Worm (Caenorhabditis elegans): Measurements from ENCODE around the gene Y44A6D.1.

The Y44A6D.1 gene

ce11 chrV:20770846-20771245 lies 19.0 kb downstream of the Y44A6D.1 start:
- TF ChIP-seq elt-2 (tag; optimal IDR thresholded peaks at IDR 0.05) (peak; percentile 34), irx-1 (tag; optimal IDR thresholded peaks at IDR 0.05) (no peak), lin-14 (GFP tag; optimal IDR thresholded peaks at IDR 0.05) (peak; percentile 22), ztf-11 (tag; optimal IDR thresholded peaks at IDR 0.05) (no peak), C16A3.4 (tag; optimal IDR thresholded peaks at IDR 0.05) (no peak)

DNA sequence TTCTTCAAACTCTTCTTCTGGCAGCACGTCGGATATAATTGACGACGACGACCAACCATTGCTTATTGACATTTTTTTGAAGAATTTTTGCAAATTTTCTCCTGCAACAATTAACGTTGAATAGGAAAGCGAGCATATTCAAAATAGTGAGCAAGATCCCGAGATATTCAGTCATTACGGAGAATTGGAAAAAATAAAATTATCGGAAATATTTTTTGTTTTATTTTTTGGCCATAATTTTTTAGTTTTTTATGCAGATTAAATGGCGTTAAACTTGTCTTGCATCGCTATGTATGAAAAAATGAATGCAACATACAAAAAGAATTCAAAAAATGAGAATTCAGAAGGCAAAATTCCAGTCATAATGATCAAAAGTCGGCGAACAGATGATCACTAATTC lies 19.8 kb downstream of the Y44A6D.1 start, which contains the start of gene elp-1:
elp-1 (minus strand) TSS at position 101 of the 400 bp plus-strand sequence.
- TF ChIP-seq fkh-10 (GFP tag; optimal IDR thresholded peaks at IDR 0.05) (no peak), lir-3 (tag; optimal IDR thresholded peaks at IDR 0.05; ENCODE audit: poor library complexity) (no peak), hlh-4 (tag; optimal IDR thresholded peaks at IDR 0.05) (no peak), egl-13 (tag; optimal IDR thresholded peaks at IDR 0.05) (no peak), lin-15B (tag; optimal IDR thresholded peaks at IDR 0.05) (no peak), zag-1 (tag; optimal IDR thresholded peaks at IDR 0.05) (no peak), Y116A8C.19 (tag; optimal IDR thresholded peaks at IDR 0.05; ENCODE audit: borderline replicate concordance) (no peak), aha-1 (tag; optimal IDR thresholded peaks at IDR 0.05) (no peak), ama-1 (optimal IDR thresholded peaks at IDR 0.05) (no peak), nhr-71 (tag; optimal IDR thresholded peaks at IDR 0.05) (no peak)

- TF ChIP-seq snu-23 (GFP tag; optimal IDR thresholded peaks at IDR 0.05) (no peak), mep-1 (tag; optimal IDR thresholded peaks at IDR 0.05) (no peak), ceh-88 (GFP tag; IDR thresholded peaks at IDR 0.05) (no peak), nhr-19 (GFP tag; conservative IDR thresholded peaks at IDR 0.05) (0 out of 2 replicates have a peak, but pooled peaks have one; percentile 23), lin-14 (GFP tag; optimal IDR thresholded peaks at IDR 0.05) (peak; percentile 48), egl-13 (tag; optimal IDR thresholded peaks at IDR 0.05) (no peak), nhr-77 (tag; optimal IDR thresholded peaks at IDR 0.05) (peak; percentile 42), nhr-71 (tag; optimal IDR thresholded peaks at IDR 0.05) (peak; percentile 38), alr-1 (tag; optimal IDR thresholded peaks at IDR 0.05; ENCODE audit: borderline replicate concordance) (no peak), lin-39 (tag; optimal IDR thresholded peaks at IDR 0.05) (no peak), nhr-20 (tag; optimal IDR thresholded peaks at IDR 0.05) (peak; percentile 11), nhr-85 (tag) (peak; percentile 8), vab-15 (tag; optimal IDR thresholded peaks at IDR 0.05) (no peak), irx-1 (tag; optimal IDR thresholded peaks at IDR 0.05) (no peak), lsy-2 (tag; optimal IDR thresholded peaks at IDR 0.05) (peak in 1 of 2 experiments; percentile 14)
These were observed 26.6 kb downstream of the Y44A6D.1 start for ce11 chrV:20763192-20763591.

- TF ChIP-seq ztf-11 (tag; optimal IDR thresholded peaks at IDR 0.05), result no peak
- no peak for TF ChIP-seq pqm-1 (tag; optimal IDR thresholded peaks at IDR 0.05)
- TF ChIP-seq nhr-20 (tag; optimal IDR thresholded peaks at IDR 0.05), result peak; percentile 44
- no peak for TF ChIP-seq vab-15 (tag; optimal IDR thresholded peaks at IDR 0.05)
- no peak for TF ChIP-seq aha-1 (tag; optimal IDR thresholded peaks at IDR 0.05)
- TF ChIP-seq irx-1 (tag; optimal IDR thresholded peaks at IDR 0.05), result no peak
- no peak for TF ChIP-seq lin-39 (tag; optimal IDR thresholded peaks at IDR 0.05)
- no peak for TF ChIP-seq zip-4 (GFP tag; optimal IDR thresholded peaks at IDR 0.05)
- TF ChIP-seq efl-3 (GFP tag; optimal IDR thresholded peaks at IDR 0.05), result no peak
- TF ChIP-seq F16B12.6 (tag; optimal IDR thresholded peaks at IDR 0.05), result no peak
- TF ChIP-seq unc-62 (GFP tag; optimal IDR thresholded peaks at IDR 0.05), result no peak
- no peak for TF ChIP-seq lin-35 (GFP tag; optimal IDR thresholded peaks at IDR 0.05)
- no peak for TF ChIP-seq mdl-1 (tag; optimal IDR thresholded peaks at IDR 0.05)
- TF ChIP-seq dpl-1 (GFP tag; optimal IDR thresholded peaks at IDR 0.05), result no peak
- no peak for TF ChIP-seq unc-30 (tag; optimal IDR thresholded peaks at IDR 0.05)
- TF ChIP-seq lsy-2 (tag; optimal IDR thresholded peaks at IDR 0.05), result peak in 1 of 2 experiments; percentile 54
- no peak for TF ChIP-seq dsc-1 (tag; optimal IDR thresholded peaks at IDR 0.05)
- peak; percentile 68 for TF ChIP-seq nhr-77 (tag; optimal IDR thresholded peaks at IDR 0.05)
- TF ChIP-seq xbp-1 (tag; optimal IDR thresholded peaks at IDR 0.05), result no peak
- TF ChIP-seq C16A3.4 (tag; optimal IDR thresholded peaks at IDR 0.05), result no peak
- no peak for TF ChIP-seq elt-2 (tag; optimal IDR thresholded peaks at IDR 0.05)
- TF ChIP-seq pag-3 (tag; optimal IDR thresholded peaks at IDR 0.05; ENCODE audit: borderline replicate concordance, insufficient read depth), result no peak
- TF ChIP-seq mab-9 (GFP tag; IDR thresholded peaks at IDR 0.05), result no peak
- peak; percentile 54 for TF ChIP-seq tbx-2 (tag; optimal IDR thresholded peaks at IDR 0.05)
- no peak for TF ChIP-seq nhr-11 (tag; optimal IDR thresholded peaks at IDR 0.05)
- TF ChIP-seq pax-3 (tag; optimal IDR thresholded peaks at IDR 0.05), result no peak
- no peak for TF ChIP-seq Y116A8C.19 (tag; optimal IDR thresholded peaks at IDR 0.05; ENCODE audit: borderline replicate concordance)
- no peak for TF ChIP-seq aly-2 (tag; optimal IDR thresholded peaks at IDR 0.05)
- TF ChIP-seq snpc-4 (tag; optimal IDR thresholded peaks at IDR 0.05), result no peak
- no peak for TF ChIP-seq nhr-28 (tag; optimal IDR thresholded peaks at IDR 0.05)
- TF ChIP-seq isw-1 (GFP tag; IDR thresholded peaks at IDR 0.05), result no peak
These were observed 28.1 kb downstream of the Y44A6D.1 start for ce11 chrV:20761758-20762157.

All from whole organism, L1 larva.